Worm (Caenorhabditis elegans): Measurements from ENCODE around the gene gpd-3.

The gpd-3 gene

ce11 chrX:3102165-3102564, 11.0 kb downstream of the gpd-3 start, which contains the start of gene ztf-13 (continued):
- TF ChIP-seq daf-16 (GFP tag; optimal IDR thresholded peaks at IDR 0.05), result no peak
- TF ChIP-seq daf-16 (tag; optimal IDR thresholded peaks at IDR 0.05), result peak; percentile 99
- TF ChIP-seq dve-1 (tag; optimal IDR thresholded peaks at IDR 0.05; ENCODE audit: insufficient read depth), result peak; percentile 86
- no peak for TF ChIP-seq sdz-12 (GFP tag; optimal IDR thresholded peaks at IDR 0.05)
- TF ChIP-seq hif-1 (tag; optimal IDR thresholded peaks at IDR 0.05), result no peak
- TF ChIP-seq nhr-6 (tag; optimal IDR thresholded peaks at IDR 0.05), result peak; percentile 75
- TF ChIP-seq aly-2 (tag; optimal IDR thresholded peaks at IDR 0.05), result no peak
- TF ChIP-seq nhr-11 (tag; optimal IDR thresholded peaks at IDR 0.05), result no peak
- no peak for TF ChIP-seq vab-7 (GFP tag; IDR thresholded peaks at IDR 0.05)
- peak in 1 of 2 experiments; percentile 12 for TF ChIP-seq lsy-2 (tag; optimal IDR thresholded peaks at IDR 0.05)
- TF ChIP-seq lir-3 (tag; optimal IDR thresholded peaks at IDR 0.05), result no peak
- TF ChIP-seq lin-29 (GFP tag; IDR thresholded peaks at IDR 0.05), result no peak
- TF ChIP-seq pha-4 (GFP tag; IDR thresholded peaks at IDR 0.05), result no peak
- no peak for TF ChIP-seq pha-4 (tag; optimal IDR thresholded peaks at IDR 0.05)

ce11 chrX:3101562-3101961, 11.6 kb downstream of the gpd-3 start:
- TF ChIP-seq pha-4 (GFP tag; IDR thresholded peaks at IDR 0.05), result no peak
- TF ChIP-seq pha-4 (tag; optimal IDR thresholded peaks at IDR 0.05), result peak; percentile 83
- peak; percentile 63 for TF ChIP-seq mes-2 (tag; optimal IDR thresholded peaks at IDR 0.05; ENCODE audit: poor library complexity, severe bottlenecking)
- no peak for TF ChIP-seq ztf-7 (tag; optimal IDR thresholded peaks at IDR 0.05)
- TF ChIP-seq ceh-28 (tag; optimal IDR thresholded peaks at IDR 0.05), result no peak
- 0 out of 2 replicates have a peak, but pooled peaks have one; percentile 17 for TF ChIP-seq T26A8.4 (GFP tag; IDR thresholded peaks at IDR 0.05)
- no peak for TF ChIP-seq zfp-2 (tag; optimal IDR thresholded peaks at IDR 0.05)
- peak; percentile 67 for TF ChIP-seq nhr-6 (tag; optimal IDR thresholded peaks at IDR 0.05)
- TF ChIP-seq lsy-2 (tag; optimal IDR thresholded peaks at IDR 0.05), result peak in 1 of 2 experiments; percentile 20
- TF ChIP-seq dmd-8 (GFP tag; IDR thresholded peaks at IDR 0.05), result no peak
- peak; percentile 28 for TF ChIP-seq dve-1 (tag; optimal IDR thresholded peaks at IDR 0.05; ENCODE audit: insufficient read depth)
- TF ChIP-seq unc-62 (GFP tag; optimal IDR thresholded peaks at IDR 0.05 in 1 of 2), result peak in 1 of 2 experiments; percentile 18
- no peak for TF ChIP-seq unc-62 (tag; optimal IDR thresholded peaks at IDR 0.05)
- TF ChIP-seq tra-1 (GFP tag; IDR thresholded peaks at IDR 0.05), result 0 out of 2 replicates have a peak, but pooled peaks have one; percentile 23
- TF ChIP-seq hlh-11 (tag; optimal IDR thresholded peaks at IDR 0.05), result peak; percentile 37
- TF ChIP-seq nhr-28 (tag; optimal IDR thresholded peaks at IDR 0.05), result peak; percentile 7
- peak; percentile 3 for TF ChIP-seq mep-1 (tag; optimal IDR thresholded peaks at IDR 0.05)
- TF ChIP-seq hlh-30 (tag; optimal IDR thresholded peaks at IDR 0.05; ENCODE audit: insufficient read depth), result peak; percentile 72

ce11 chrX:3099832-3100231, 13.3 kb downstream of the gpd-3 start, which contains the start of gene sec-3:
Gene sec-3, minus strand, starts transcription at chrX:3099852.
- TF ChIP-seq nhr-77 (tag; optimal IDR thresholded peaks at IDR 0.05) (peak; percentile 83), set-16 (GFP tag; IDR thresholded peaks at IDR 0.05) (no peak), ces-1 (GFP tag; optimal IDR thresholded peaks at IDR 0.05) (no peak), dpl-1 (GFP tag; optimal IDR thresholded peaks at IDR 0.05) (peak; percentile 74), spr-1 (tag; optimal IDR thresholded peaks at IDR 0.05) (peak; percentile 80), nhr-102 (tag; optimal IDR thresholded peaks at IDR 0.05) (peak; percentile 93), nhr-10 (tag; optimal IDR thresholded peaks at IDR 0.05) (no peak), egl-43 (GFP tag; IDR thresholded peaks at IDR 0.05) (no peak), hif-1 (tag; optimal IDR thresholded peaks at IDR 0.05) (peak in 1 of 2 experiments; percentile 84), ama-1 (optimal IDR thresholded peaks at IDR 0.05) (peak; percentile 15), nhr-237 (tag; optimal IDR thresholded peaks at IDR 0.05) (no peak), aly-2 (tag; optimal IDR thresholded peaks at IDR 0.05) (no peak), mdt-29 (GFP tag; IDR thresholded peaks at IDR 0.05) (no peak), madf-9 (GFP tag; conservative IDR thresholded peaks at IDR 0.05) (no peak), hlh-11 (tag; optimal IDR thresholded peaks at IDR 0.05) (peak; percentile 93), hmg-1.1 (GFP tag; IDR thresholded peaks at IDR 0.05) (peak; percentile 87), F49E8.2 (tag; optimal IDR thresholded peaks at IDR 0.05; ENCODE audit: borderline replicate concordance) (no peak), lim-7 (GFP tag; IDR thresholded peaks at IDR 0.05) (no peak), unc-62 (GFP tag; optimal IDR thresholded peaks at IDR 0.05 in 1 of 2) (no peak), unc-62 (tag; optimal IDR thresholded peaks at IDR 0.05) (no peak), Y5F2A.4 (GFP tag; optimal IDR thresholded peaks at IDR 0.05) (no peak), zfp-2 (tag; optimal IDR thresholded peaks at IDR 0.05) (no peak), R02D3.7 (tag; optimal IDR thresholded peaks at IDR 0.05) (no peak), spr-3 (GFP tag; optimal IDR thresholded peaks at IDR 0.05) (peak; percentile 42), php-3 (GFP tag; IDR thresholded peaks at IDR 0.05) (peak; percentile 53; the same call in 1 of the 2 replicates), Y48G9A.11 (GFP tag; IDR thresholded peaks at IDR 0.05) (no peak), aha-1 (tag) (peak; percentile 98), ceh-28 (tag; optimal IDR thresholded peaks at IDR 0.05) (no peak)
